Worm (Caenorhabditis elegans) whole organism, young adult: Measurements from ENCODE around the gene cif-1.

Experiments used
- C06A6.2 ChIP-seq: fragments of 200-800 bp; sonication (Bioruptor generic); conservative IDR thresholded peaks from 2 replicates; pipeline ENCODE4 v1.3.6; 2022; ENCODE audit warnings: missing genetic modification characterization, missing compliant biosample characterization
- D2030.7 ChIP-seq: fragments of 200-800 bp; sonication (Bioruptor generic); IDR thresholded peaks from 2 replicates; pipeline ENCODE4 v1.3.6; 2022; ENCODE audit warnings: missing genetic modification reagents, missing genetic modification characterization, missing compliant biosample characterization
- F10E7.11 ChIP-seq: sonication (generic microtip); optimal IDR thresholded peaks from 2 replicates; lab custom pipeline; 2017; ENCODE audit warnings: mild to moderate bottlenecking, missing genetic modification characterization, moderate library complexity, missing compliant biosample characterization
- F37B4.10 ChIP-seq: fragments of 200-800 bp; sonication (Bioruptor generic); IDR thresholded peaks from 2 replicates; pipeline ENCODE4 v1.3.6; 2022; ENCODE audit warnings: missing genetic modification characterization, missing compliant biosample characterization
- F49E8.2 ChIP-seq: sonication (generic microtip); optimal IDR thresholded peaks from 3 replicates; lab custom pipeline; 2017; ENCODE audit warnings: missing genetic modification characterization, mild to moderate bottlenecking, missing compliant biosample characterization, antibody characterized with exemption, moderate library complexity; ENCODE audit not compliant: insufficient read depth
- F52B5.7 ChIP-seq: sonication (generic microtip); optimal IDR thresholded peaks from 2 replicates; lab custom pipeline; 2016; ENCODE audit warnings: mild to moderate bottlenecking, missing genetic modification characterization, missing compliant biosample characterization
- F55B11.4 ChIP-seq: sonication (generic microtip); optimal IDR thresholded peaks from 2 replicates; lab custom pipeline; 2016; ENCODE audit warnings: missing compliant biosample characterization, missing genetic modification characterization, borderline replicate concordance; ENCODE audit not compliant: insufficient read depth
- F57A8.1 ChIP-seq: fragments of 200-800 bp; sonication (Bioruptor generic); optimal IDR thresholded peaks from 2 replicates; lab custom pipeline; 2018; ENCODE audit warnings: mild to moderate bottlenecking, missing genetic modification characterization, moderate library complexity, missing compliant biosample characterization
- T26A5.8 ChIP-seq: sonication (generic microtip); optimal IDR thresholded peaks from 2 replicates; lab custom pipeline; 2016; ENCODE audit warnings: missing genetic modification characterization, missing compliant biosample characterization
- Y56A3A.18 ChIP-seq: fragments of 200-800 bp; sonication (Bioruptor generic); IDR thresholded peaks from 2 replicates; pipeline ENCODE4 v1.3.6; 2022; ENCODE audit warnings: missing genetic modification reagents, missing genetic modification characterization, missing compliant biosample characterization
- aptf-2 ChIP-seq: fragments of 200-800 bp; sonication (Bioruptor generic); conservative IDR thresholded peaks from 2 replicates; pipeline ENCODE4 v1.3.6; 2022; ENCODE audit warnings: missing genetic modification reagents, missing genetic modification characterization, missing compliant biosample characterization
- atf-7 ChIP-seq: sonication (generic microtip); optimal IDR thresholded peaks from 2 replicates; lab custom pipeline; 2017; ENCODE audit warnings: mild to moderate bottlenecking, missing genetic modification characterization, missing compliant biosample characterization
- attf-3 ChIP-seq: fragments of 200-800 bp; sonication (Bioruptor generic); conservative IDR thresholded peaks from 2 replicates; pipeline ENCODE4 v1.3.6; 2022; ENCODE audit warnings: missing genetic modification reagents, missing genetic modification characterization, missing compliant biosample characterization
- bed-1 ChIP-seq: fragments of 200-800 bp; sonication (Bioruptor generic); IDR thresholded peaks from 2 replicates; pipeline ENCODE4 v1.3.6; 2022; ENCODE audit warnings: missing genetic modification reagents, missing genetic modification characterization, missing compliant biosample characterization
- bed-2 ChIP-seq: fragments of 200-800 bp; sonication (Bioruptor generic); IDR thresholded peaks from 2 replicates; pipeline ENCODE4 v1.3.6; 2022; ENCODE audit warnings: missing genetic modification reagents, missing genetic modification characterization, missing compliant biosample characterization
- cebp-2 ChIP-seq: fragments of 200-800 bp; sonication (Bioruptor generic); IDR thresholded peaks from 2 replicates; pipeline ENCODE4 v1.3.6; 2022; ENCODE audit warnings: missing genetic modification characterization, missing compliant biosample characterization
- ceh-40 ChIP-seq: fragments of 200-800 bp; sonication (Bioruptor generic); IDR thresholded peaks from 2 replicates; pipeline ENCODE4 v1.3.6; 2022; ENCODE audit warnings: missing genetic modification characterization, missing compliant biosample characterization
- ceh-79 ChIP-seq: sonication (generic microtip); optimal IDR thresholded peaks from 2 replicates; lab custom pipeline; 2017; ENCODE audit warnings: mild to moderate bottlenecking, missing genetic modification characterization, missing compliant biosample characterization
- dox-1 ChIP-seq: fragments of 200-800 bp; sonication (Bioruptor generic); IDR thresholded peaks from 2 replicates; pipeline ENCODE4 v1.3.6; 2022; ENCODE audit warnings: missing genetic modification reagents, missing genetic modification characterization, missing compliant biosample characterization
- efl-1 ChIP-seq: fragments of 150-350 bp; optimal IDR thresholded peaks from 2 replicates; lab custom pipeline; 2014; ENCODE audit warnings: missing biosample characterization, missing genetic modification reagents, missing genetic modification characterization
- egl-44 ChIP-seq: fragments of 200-800 bp; sonication (Bioruptor generic); IDR thresholded peaks from 2 replicates; pipeline ENCODE4 v1.3.6; 2022; ENCODE audit warnings: missing genetic modification reagents, missing genetic modification characterization, missing compliant biosample characterization
- hlh-12 ChIP-seq: sonication (generic microtip); optimal IDR thresholded peaks from 2 replicates; lab custom pipeline; 2016; ENCODE audit warnings: missing genetic modification characterization, missing compliant biosample characterization
- hlh-26 ChIP-seq: fragments of 200-800 bp; sonication (Bioruptor generic); conservative IDR thresholded peaks from 2 replicates; pipeline ENCODE4 v1.3.6; 2022; ENCODE audit warnings: missing genetic modification reagents, missing genetic modification characterization, missing compliant biosample characterization
- hmg-20 ChIP-seq: fragments of 200-800 bp; sonication (Bioruptor generic); IDR thresholded peaks from 2 replicates; pipeline ENCODE4 v1.3.6; 2022; ENCODE audit warnings: missing genetic modification reagents, missing genetic modification characterization, missing compliant biosample characterization
- hrde-1 ChIP-seq: sonication (generic microtip); optimal IDR thresholded peaks from 2 replicates; lab custom pipeline; 2016; ENCODE audit warnings: missing genetic modification characterization, mild to moderate bottlenecking, missing compliant biosample characterization, moderate library complexity, missing genotype, missing genetic modification reagents, borderline replicate concordance
- hsf-1 ChIP-seq: fragments of 200-800 bp; sonication (Bioruptor generic); IDR thresholded peaks from 2 replicates; pipeline ENCODE4 v1.3.6; 2022; ENCODE audit warnings: missing genetic modification reagents, missing genetic modification characterization, missing compliant biosample characterization
- lag-1 ChIP-seq: fragments of 200-800 bp; sonication (Bioruptor generic); IDR thresholded peaks from 2 replicates; pipeline ENCODE4 v1.3.6; 2022; ENCODE audit warnings: missing genetic modification reagents, missing genetic modification characterization, missing compliant biosample characterization
- let-607 ChIP-seq, 2 experiments: fragments of 200-800 bp in 1 of 2; sonication (Bioruptor generic) in 1 of 2; sonication (generic microtip) in 1 of 2; optimal IDR thresholded peaks; 2 replicates each; lab custom pipeline; 2016 to 2018; ENCODE audit warnings: mild to moderate bottlenecking in 2 of 2, missing compliant biosample characterization in 2 of 2, missing genetic modification characterization in 2 of 2, moderate library complexity in 2 of 2, missing genotype in 1 of 2
- lin-40 ChIP-seq: sonication (generic microtip); optimal IDR thresholded peaks from 2 replicates; lab custom pipeline; 2016; ENCODE audit warnings: missing genetic modification characterization, mild to moderate bottlenecking, missing compliant biosample characterization, missing genotype, missing genetic modification reagents
- lir-1 ChIP-seq: fragments of 200-800 bp; sonication (Bioruptor generic); conservative IDR thresholded peaks from 2 replicates; pipeline ENCODE4 v1.3.6; 2022; ENCODE audit warnings: missing genetic modification reagents, missing genetic modification characterization, missing compliant biosample characterization
- lsy-27 ChIP-seq: sonication (generic microtip); optimal IDR thresholded peaks from 2 replicates; lab custom pipeline; 2017; ENCODE audit warnings: missing genetic modification characterization, mild to moderate bottlenecking, missing compliant biosample characterization, antibody characterized with exemption, missing genotype, borderline replicate concordance; ENCODE audit not compliant: insufficient read depth
- madf-8 ChIP-seq: fragments of 200-800 bp; sonication (Bioruptor generic); conservative IDR thresholded peaks from 2 replicates; pipeline ENCODE4 v1.3.6; 2022; ENCODE audit warnings: missing genetic modification reagents, missing genetic modification characterization, missing compliant biosample characterization
- mes-4 ChIP-seq: sonication (generic microtip); optimal IDR thresholded peaks from 2 replicates; lab custom pipeline; 2016; ENCODE audit warnings: missing genotype, missing genetic modification characterization, missing compliant biosample characterization
- mxl-1 ChIP-seq: sonication (generic microtip); optimal IDR thresholded peaks from 2 replicates; lab custom pipeline; 2016; ENCODE audit warnings: missing genetic modification characterization, missing compliant biosample characterization
- nfya-1 ChIP-seq: sonication (generic microtip); optimal IDR thresholded peaks from 2 replicates; lab custom pipeline; 2017; ENCODE audit warnings: antibody characterized with exemption, missing compliant biosample characterization, missing genetic modification characterization, borderline replicate concordance; ENCODE audit not compliant: insufficient read depth
- nfya-2 ChIP-seq: fragments of 200-800 bp; sonication (Bioruptor generic); IDR thresholded peaks from 2 replicates; pipeline ENCODE4 v1.3.6; 2022; ENCODE audit warnings: missing genetic modification reagents, missing genetic modification characterization, missing compliant biosample characterization
- nhr-120 ChIP-seq: fragments of 200-800 bp; sonication (Bioruptor generic); IDR thresholded peaks from 2 replicates; pipeline ENCODE4 v1.3.6; 2022; ENCODE audit warnings: missing genetic modification characterization, missing compliant biosample characterization
- nhr-179 ChIP-seq: sonication (generic microtip); optimal IDR thresholded peaks from 2 replicates; lab custom pipeline; 2016; ENCODE audit warnings: mild to moderate bottlenecking, missing genetic modification characterization, missing compliant biosample characterization
- nhr-90 ChIP-seq: sonication (generic microtip); optimal IDR thresholded peaks from 2 replicates; lab custom pipeline; 2016; ENCODE audit warnings: missing genotype, mild to moderate bottlenecking, missing genetic modification characterization, missing compliant biosample characterization
- pha-4 ChIP-seq: fragments of 150-350 bp; sonication (generic microtip); optimal IDR thresholded peaks from 2 replicates; lab custom pipeline; 2014; ENCODE audit warnings: missing biosample characterization, missing genetic modification reagents, missing genetic modification characterization
- rec-8 ChIP-seq, 2 experiments: sonication (generic microtip); optimal IDR thresholded peaks; 2 replicates each; lab custom pipeline; 2016; ENCODE audit warnings: mild to moderate bottlenecking in 2 of 2, missing genetic modification characterization in 2 of 2, missing genetic modification reagents in 2 of 2, missing genotype in 2 of 2, missing biosample characterization in 1 of 2, missing compliant biosample characterization in 1 of 2, moderate library complexity in 1 of 2
- rpc-1 ChIP-seq, 2 experiments: fragments of 150-350 bp in 1 of 2; sonication (generic microtip) in 1 of 2; optimal IDR thresholded peaks; 2 replicates each; lab custom pipeline; 2014 to 2018; ENCODE audit warnings: missing biosample characterization in 1 of 2, missing genetic modification characterization in 1 of 2, missing genetic modification reagents in 1 of 2, missing genotype in 1 of 2
- snpc-1.1 ChIP-seq: sonication (generic microtip); optimal IDR thresholded peaks from 2 replicates; lab custom pipeline; 2017; ENCODE audit warnings: missing genetic modification characterization, mild to moderate bottlenecking, missing compliant biosample characterization, antibody characterized with exemption, moderate library complexity, missing genotype, missing genetic modification reagents; ENCODE audit not compliant: insufficient read depth
- unc-130 ChIP-seq: sonication (generic microtip); optimal IDR thresholded peaks from 2 replicates; lab custom pipeline; 2016; ENCODE audit warnings: missing genetic modification reagents, missing genetic modification characterization, missing compliant biosample characterization
- zfh-2 ChIP-seq: fragments of 200-800 bp; sonication (Bioruptor generic); conservative IDR thresholded peaks from 2 replicates; pipeline ENCODE4 v1.3.6; 2022; ENCODE audit warnings: missing genetic modification reagents, missing genetic modification characterization, missing compliant biosample characterization
- ztf-22 ChIP-seq: fragments of 200-800 bp; sonication (Bioruptor generic); optimal IDR thresholded peaks from 2 replicates; lab custom pipeline; 2018; ENCODE audit warnings: mild to moderate bottlenecking, missing genetic modification characterization, moderate library complexity, missing compliant biosample characterization
- ztf-28 ChIP-seq: fragments of 200-800 bp; sonication (Bioruptor generic); IDR thresholded peaks from 2 replicates; pipeline ENCODE4 v1.3.6; 2022; ENCODE audit warnings: missing genetic modification reagents, missing genetic modification characterization, missing compliant biosample characterization
- ztf-3 ChIP-seq: fragments of 200-800 bp; sonication (Bioruptor generic); optimal IDR thresholded peaks from 2 replicates; lab custom pipeline; 2018; ENCODE audit warnings: mild to moderate bottlenecking, missing genetic modification characterization, missing compliant biosample characterization

cif-1 gene

DNA sequence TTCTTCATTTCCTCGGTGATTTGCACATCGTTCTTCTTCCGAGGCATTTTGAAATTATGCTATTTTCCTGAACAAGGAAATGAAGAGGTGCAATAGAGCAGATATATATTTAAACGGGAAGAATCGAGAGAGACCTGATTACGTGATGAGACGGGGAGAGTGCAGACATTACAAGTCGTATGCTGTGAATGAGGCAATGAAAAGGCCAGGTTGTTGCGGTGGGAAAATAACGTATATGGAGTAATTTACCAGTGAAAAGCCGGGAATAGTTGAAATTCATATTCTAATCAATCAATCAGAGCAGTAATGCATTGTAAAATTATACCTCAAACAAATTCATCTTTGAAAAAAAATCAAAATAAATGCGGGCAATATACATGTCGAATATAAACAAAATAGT lies 48.1 kb upstream of the cif-1 start, which contains the start of gene Y17G9B.8 (continued):
- no peak for TF ChIP-seq nfya-2 (GFP tag; lab: Robert Waterston, UW)
- no peak for TF ChIP-seq efl-1 (GFP tag; lab: Kevin White, UChicago)
- no peak for TF ChIP-seq atf-7 (tag; lab: Kevin White, UChicago)
- no peak for TF ChIP-seq F10E7.11 (tag; lab: Kevin White, UChicago)
- no peak for TF ChIP-seq D2030.7 (GFP tag; lab: Robert Waterston, UW)
- TF ChIP-seq hrde-1, result no peak
- no peak for TF ChIP-seq F57A8.1 (GFP tag; lab: Kevin White, UChicago)
- no peak for TF ChIP-seq rec-8 (tag; optimal IDR thresholded peaks at IDR 0.05; lab: Kevin White, UChicago)
- TF ChIP-seq nhr-179 (tag; lab: Kevin White, UChicago), result no peak
- no peak for TF ChIP-seq mes-4 (tag; lab: Kevin White, UChicago)
- no peak for TF ChIP-seq hmg-20
- no peak for TF ChIP-seq ceh-79 (tag; lab: Kevin White, UChicago)
- no peak for TF ChIP-seq dox-1 (GFP tag; lab: Robert Waterston, UW)
- TF ChIP-seq hlh-26 (GFP tag; lab: Robert Waterston, UW), result no peak
- no peak for TF ChIP-seq ztf-22 (GFP tag; lab: Kevin White, UChicago)
- TF ChIP-seq hsf-1 (GFP tag; lab: Robert Waterston, UW), result peak; percentile 83
- TF ChIP-seq F37B4.10 (GFP tag; lab: Robert Waterston, UW), result no peak
- no peak for TF ChIP-seq T26A5.8
- TF ChIP-seq egl-44 (GFP tag; lab: Robert Waterston, UW), result no peak
- TF ChIP-seq bed-2 (GFP tag; lab: Robert Waterston, UW), result no peak
- TF ChIP-seq nhr-90 (tag; lab: Kevin White, UChicago), result no peak
- TF ChIP-seq ztf-28 (GFP tag; lab: Robert Waterston, UW), result no peak
- TF ChIP-seq pha-4 (tag; lab: Kevin White, UChicago), result no peak
- TF ChIP-seq snpc-1.1 (tag; lab: Kevin White, UChicago), result no peak
- no peak for TF ChIP-seq lir-1 (GFP tag; lab: Robert Waterston, UW)
- no peak for TF ChIP-seq bed-1
- TF ChIP-seq nfya-1, result no peak
- TF ChIP-seq cebp-2 (GFP tag; lab: Robert Waterston, UW), result no peak
- no peak for TF ChIP-seq lin-40 (tag; lab: Kevin White, UChicago)
- TF ChIP-seq F52B5.7 (tag; lab: Kevin White, UChicago), result no peak
- TF ChIP-seq attf-3 (GFP tag; lab: Robert Waterston, UW), result no peak
- no peak for TF ChIP-seq lag-1 (GFP tag; lab: Robert Waterston, UW)
- no peak for TF ChIP-seq mxl-1
- no peak for TF ChIP-seq rpc-1 (optimal IDR thresholded peaks at IDR 0.05; lab: Kevin White, UChicago)
- no peak for TF ChIP-seq rpc-1 (tag; optimal IDR thresholded peaks at IDR 0.05; lab: Kevin White, UChicago)
- no peak for TF ChIP-seq ceh-40
- TF ChIP-seq nhr-120, result no peak
- TF ChIP-seq let-607 (tag; optimal IDR thresholded peaks at IDR 0.05; lab: Kevin White, UChicago), result no peak
- no peak for TF ChIP-seq aptf-2 (GFP tag; lab: Robert Waterston, UW)
- no peak for TF ChIP-seq lsy-27 (tag; lab: Kevin White, UChicago)
- TF ChIP-seq F55B11.4, result no peak
- no peak for TF ChIP-seq unc-130
- TF ChIP-seq hlh-12 (tag; lab: Kevin White, UChicago), result no peak
- no peak for TF ChIP-seq C06A6.2 (GFP tag; lab: Robert Waterston, UW)
- peak; percentile 45 for TF ChIP-seq F49E8.2 (tag; lab: Kevin White, UChicago)
- no peak for TF ChIP-seq Y56A3A.18 (GFP tag; lab: Robert Waterston, UW)
- TF ChIP-seq madf-8, result no peak
- TF ChIP-seq ztf-3 (GFP tag; lab: Kevin White, UChicago), result no peak
- no peak for TF ChIP-seq zfh-2 (GFP tag; lab: Robert Waterston, UW)
